Worm (Caenorhabditis elegans): ENCODE data around the gene chil-9.

- TF ChIP-seq ets-7 (tag; optimal IDR thresholded peaks at IDR 0.05) (no peak), sea-1 (GFP tag; conservative IDR thresholded peaks at IDR 0.05) (no peak), ama-1 (optimal IDR thresholded peaks at IDR 0.05) (no peak), hnd-1 (tag; optimal IDR thresholded peaks at IDR 0.05) (no peak), aly-1 (tag; optimal IDR thresholded peaks at IDR 0.05) (no peak), tbx-11 (GFP tag; IDR thresholded peaks at IDR 0.05) (no peak), ceh-13 (GFP tag; optimal IDR thresholded peaks at IDR 0.05) (no peak)
These were observed 25.9 kb upstream of the chil-9 start, which contains the start of gene chil-7 for ce11 chrII:9871061-9871460.

Measured in whole organism, early embryonic.